Fruit fly (Drosophila melanogaster): Measurements from ENCODE around the gene CG5946.

The CG5946 gene

DNA sequence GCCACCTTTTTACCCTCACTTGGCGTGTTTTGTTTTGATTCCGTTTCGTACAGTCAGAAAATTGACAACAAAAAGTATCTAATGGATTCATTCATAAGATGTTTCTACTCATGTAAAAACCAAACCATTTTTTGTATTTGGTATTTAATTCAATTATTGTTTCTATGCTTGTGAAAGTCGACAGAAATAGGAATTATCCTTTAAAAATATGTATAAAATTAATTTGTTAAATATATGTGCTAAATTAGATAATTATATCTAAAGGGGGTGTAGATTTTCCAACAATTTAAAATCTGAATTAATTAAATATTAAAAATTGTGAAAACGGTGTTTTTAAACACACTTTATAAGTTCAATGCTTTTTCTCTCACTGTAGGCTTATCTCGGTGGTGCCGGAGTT, 41.5 kb upstream of the CG5946 start (continued):
- TF ChIP-seq CG15269 (tag; optimal IDR thresholded peaks at IDR 0.05): peak; percentile 32
- no peak for TF ChIP-seq CG15514 (GFP tag; optimal IDR thresholded peaks at IDR 0.05)
- no peak for TF ChIP-seq H2.0 (GFP tag; IDR thresholded peaks at IDR 0.05)
- TF ChIP-seq CG1792 (GFP tag; optimal IDR thresholded peaks at IDR 0.05): no peak
- TF ChIP-seq Rfx (GFP tag; IDR thresholded peaks at IDR 0.05): no peak
- peak; percentile 13 for TF ChIP-seq Blimp-1 (GFP tag; optimal IDR thresholded peaks at IDR 0.05)
- no peak for TF ChIP-seq CG17802 (tag; optimal IDR thresholded peaks at IDR 0.05)
- no peak for TF ChIP-seq CG3065 (GFP tag; optimal IDR thresholded peaks at IDR 0.05)
- TF ChIP-seq Hsf (GFP tag; optimal IDR thresholded peaks at IDR 0.05): no peak
- peak; percentile 8 for TF ChIP-seq caup (GFP tag; optimal IDR thresholded peaks at IDR 0.05; ENCODE audit: severe bottlenecking)
- peak; percentile 76 for TF ChIP-seq CG7556 (GFP tag; optimal IDR thresholded peaks at IDR 0.05)
- no peak for TF ChIP-seq gsb-n (tag; optimal IDR thresholded peaks at IDR 0.05)
- TF ChIP-seq CG30403 (GFP tag; optimal IDR thresholded peaks at IDR 0.05): peak; percentile 25
- peak; percentile 2 for TF ChIP-seq Dek (tag; optimal IDR thresholded peaks at IDR 0.05)
- peak; percentile 8 for TF ChIP-seq nmo (GFP tag; optimal IDR thresholded peaks at IDR 0.05)
- TF ChIP-seq Mes4 (GFP tag; optimal IDR thresholded peaks at IDR 0.05): no peak
- TF ChIP-seq lmd (GFP tag; IDR thresholded peaks at IDR 0.05): 0 out of 2 replicates have a peak, but pooled peaks have one; percentile 11
- no peak for TF ChIP-seq unc-4 (GFP tag; IDR thresholded peaks at IDR 0.05; ENCODE audit: partially characterized antibody)
- TF ChIP-seq CG10979 (tag; optimal IDR thresholded peaks at IDR 0.05): no peak
- TF ChIP-seq Hmr (GFP tag; optimal IDR thresholded peaks at IDR 0.05): peak; percentile 59
- no peak for TF ChIP-seq Elba2 (GFP tag; optimal IDR thresholded peaks at IDR 0.05)
- peak; percentile 39; the same call in 2 of the 3 replicates for TF ChIP-seq row (GFP tag; IDR thresholded peaks at IDR 0.05)
- no peak for TF ChIP-seq CG4820 (GFP tag; optimal IDR thresholded peaks at IDR 0.05)
- peak; percentile 38 for TF ChIP-seq CG9727 (GFP tag; optimal IDR thresholded peaks at IDR 0.05)
- no peak for TF ChIP-seq Hmx (GFP tag; optimal IDR thresholded peaks at IDR 0.05)
- no peak for TF ChIP-seq hbn (GFP tag; IDR thresholded peaks at IDR 0.05; ENCODE audit: partially characterized antibody)
- TF ChIP-seq repo (GFP tag; optimal IDR thresholded peaks at IDR 0.05): no peak
- TF ChIP-seq Dref (GFP tag; IDR thresholded peaks at IDR 0.05): no peak
- TF ChIP-seq CG1603 (tag; optimal IDR thresholded peaks at IDR 0.05): no peak
- no peak for TF ChIP-seq Bgb (GFP tag; IDR thresholded peaks at IDR 0.05; ENCODE audit: partially characterized antibody)
- no peak for TF ChIP-seq pnt (GFP tag; optimal IDR thresholded peaks at IDR 0.05)
- TF ChIP-seq lab (GFP tag; optimal IDR thresholded peaks at IDR 0.05): peak; percentile 53
- peak; percentile 50 for TF ChIP-seq CG13424 (tag; optimal IDR thresholded peaks at IDR 0.05)
- TF ChIP-seq CG5245 (GFP tag; optimal IDR thresholded peaks at IDR 0.05): no peak
- TF ChIP-seq Sox102F (GFP tag; optimal IDR thresholded peaks at IDR 0.05): peak; percentile 3
- TF ChIP-seq CoRest (tag; optimal IDR thresholded peaks at IDR 0.05): peak; percentile 19
- peak; percentile 47 for TF ChIP-seq dmrt99B (tag; optimal IDR thresholded peaks at IDR 0.05)
- no peak for TF ChIP-seq CG3847 (GFP tag; IDR thresholded peaks at IDR 0.05)
- no peak for TF ChIP-seq CG6813 (GFP tag; optimal IDR thresholded peaks at IDR 0.05)
- peak; percentile 41 for TF ChIP-seq Sox100B (GFP tag; optimal IDR thresholded peaks at IDR 0.05)
- TF ChIP-seq Hr51 (GFP tag; optimal IDR thresholded peaks at IDR 0.05): peak in 1 of 2 experiments; percentile 47
- TF ChIP-seq dati (GFP tag; IDR thresholded peaks at IDR 0.05): no peak
- TF ChIP-seq CG8924 (tag; optimal IDR thresholded peaks at IDR 0.05): peak; percentile 39
- TF ChIP-seq CG10209 (GFP tag; optimal IDR thresholded peaks at IDR 0.05): peak; percentile 11
- TF ChIP-seq Dip2 (GFP tag; IDR thresholded peaks at IDR 0.05): no peak
- no peak for TF ChIP-seq D (optimal IDR thresholded peaks at IDR 0.05)
- no peak for TF ChIP-seq D (GFP tag; optimal IDR thresholded peaks at IDR 0.05)
- TF ChIP-seq nom (GFP tag; optimal IDR thresholded peaks at IDR 0.05): no peak
- peak; percentile 15 for TF ChIP-seq CG17385 (GFP tag; optimal IDR thresholded peaks at IDR 0.05)
- TF ChIP-seq CG17568 (GFP tag; optimal IDR thresholded peaks at IDR 0.05): no peak

Data from whole organism, embryonic.